Worm (Caenorhabditis elegans): ENCODE data around the gene thn-2.

The thn-2 gene

ce11 chrIV:12404137-12404536, 21.2 kb downstream of the thn-2 start, which contains the start of gene gex-3 (continued):
- TF ChIP-seq pqm-1 (tag; optimal IDR thresholded peaks at IDR 0.05) = no peak
- TF ChIP-seq C16A3.4 (tag; optimal IDR thresholded peaks at IDR 0.05) = peak; percentile 96
- no peak for TF ChIP-seq sptf-1 (tag; optimal IDR thresholded peaks at IDR 0.05)
- TF ChIP-seq pax-3 (tag; optimal IDR thresholded peaks at IDR 0.05) = peak; percentile 28
- no peak for TF ChIP-seq Y116A8C.19 (tag; optimal IDR thresholded peaks at IDR 0.05; ENCODE audit: borderline replicate concordance)
- peak; percentile 83 for TF ChIP-seq skn-1 (tag; optimal IDR thresholded peaks at IDR 0.05)
- peak; percentile 80 for TF ChIP-seq isw-1 (GFP tag; IDR thresholded peaks at IDR 0.05)
- TF ChIP-seq vab-15 (tag; optimal IDR thresholded peaks at IDR 0.05) = peak; percentile 88
- peak; percentile 81 for TF ChIP-seq xbp-1 (tag; optimal IDR thresholded peaks at IDR 0.05)
- TF ChIP-seq sup-37 (GFP tag; optimal IDR thresholded peaks at IDR 0.05) = no peak
- no peak for TF ChIP-seq C04F5.9 (tag; optimal IDR thresholded peaks at IDR 0.05)
- TF ChIP-seq ztf-11 (tag; optimal IDR thresholded peaks at IDR 0.05) = peak in 1 of 2 experiments; percentile 59
- TF ChIP-seq aly-2 (tag; optimal IDR thresholded peaks at IDR 0.05) = peak; percentile 61
- peak; percentile 73 for TF ChIP-seq fkh-8 (tag; optimal IDR thresholded peaks at IDR 0.05)
- no peak for TF ChIP-seq ceh-63 (GFP tag; optimal IDR thresholded peaks at IDR 0.05)
- peak; percentile 78 for TF ChIP-seq nhr-90 (tag; optimal IDR thresholded peaks at IDR 0.05; ENCODE audit: poor library complexity)
- TF ChIP-seq nhr-71 (tag; optimal IDR thresholded peaks at IDR 0.05) = peak; percentile 87

- TF ChIP-seq egl-13 (tag; optimal IDR thresholded peaks at IDR 0.05) (no peak), lin-39 (tag; optimal IDR thresholded peaks at IDR 0.05) (no peak), unc-86 (tag; optimal IDR thresholded peaks at IDR 0.05) (no peak), dpl-1 (GFP tag; optimal IDR thresholded peaks at IDR 0.05) (peak in 1 of 3 experiments; percentile 6), Y116A8C.19 (tag; optimal IDR thresholded peaks at IDR 0.05; ENCODE audit: borderline replicate concordance) (no peak)
Observed at ce11 chrIV:12408625-12409024, 25.7 kb downstream of the thn-2 start, which contains the start of gene dsb-1. TSS of gene dsb-1 (plus strand) at chrIV:12408925.

- no peak for TF ChIP-seq ceh-63 (GFP tag; optimal IDR thresholded peaks at IDR 0.05)
- TF ChIP-seq elt-2 (tag; optimal IDR thresholded peaks at IDR 0.05) = no peak
- no peak for TF ChIP-seq aha-1 (tag; optimal IDR thresholded peaks at IDR 0.05)
- TF ChIP-seq pax-3 (tag; optimal IDR thresholded peaks at IDR 0.05) = no peak
- no peak for TF ChIP-seq F16B12.6 (tag; optimal IDR thresholded peaks at IDR 0.05)
- no peak for TF ChIP-seq ztf-11 (tag; optimal IDR thresholded peaks at IDR 0.05)
- TF ChIP-seq swsn-7 (tag; optimal IDR thresholded peaks at IDR 0.05) = no peak
- TF ChIP-seq snpc-4 (tag; optimal IDR thresholded peaks at IDR 0.05) = no peak
- no peak for TF ChIP-seq lin-15B (tag; optimal IDR thresholded peaks at IDR 0.05)
- TF ChIP-seq nhr-11 (tag; optimal IDR thresholded peaks at IDR 0.05) = no peak
- no peak for TF ChIP-seq ets-5 (GFP tag; IDR thresholded peaks at IDR 0.05)
- no peak for TF ChIP-seq C16A3.4 (tag; optimal IDR thresholded peaks at IDR 0.05)
- TF ChIP-seq hpl-2 (GFP tag; optimal IDR thresholded peaks at IDR 0.05) = no peak
- TF ChIP-seq mep-1 (tag; optimal IDR thresholded peaks at IDR 0.05) = no peak
Observed at ce11 chrIV:12410167-12410566, 27.2 kb downstream of the thn-2 start, which contains the start of gene acl-13. TSS of gene acl-13 (plus strand) at chrIV:12410467.

- no peak for TF ChIP-seq ztf-11 (tag; optimal IDR thresholded peaks at IDR 0.05)
- TF ChIP-seq fkh-10 (GFP tag; optimal IDR thresholded peaks at IDR 0.05) = peak; percentile 71
- TF ChIP-seq nhr-90 (tag; optimal IDR thresholded peaks at IDR 0.05; ENCODE audit: poor library complexity) = no peak
- TF ChIP-seq efl-1 (optimal IDR thresholded peaks at IDR 0.05) = no peak
- peak in 1 of 2 experiments; percentile 28 for TF ChIP-seq efl-1 (GFP tag; optimal IDR thresholded peaks at IDR 0.05 in 1 of 2)
- TF ChIP-seq ets-5 (GFP tag; IDR thresholded peaks at IDR 0.05) = no peak
- no peak for TF ChIP-seq grh-1 (GFP tag; IDR thresholded peaks at IDR 0.05)
Observed at ce11 chrIV:12414601-12415000, 31.6 kb downstream of the thn-2 start.
